Fruit fly (Drosophila melanogaster) whole organism, wandering third instar larva: ENCODE data around the gene Cyp310a1.
A peak's percentile ranks its signal among the peaks of the same experiment; 100 is the strongest.

Source experiments
- Abd-B ChIP-seq: fragments of >200 bp; optimal IDR thresholded peaks from 2 replicates; lab custom pipeline; 2017; ENCODE audit warnings: missing biosample characterization, missing genetic modification characterization
- CG32264 ChIP-seq: fragments of 200-800 bp; sonication (Bioruptor generic); optimal IDR thresholded peaks from 2 replicates; lab custom pipeline; 2016; ENCODE audit warnings: missing biosample characterization, missing genetic modification characterization
- CG9705 ChIP-seq: fragments of 200-800 bp; sonication (Bioruptor generic); optimal IDR thresholded peaks from 2 replicates; lab custom pipeline; 2018; ENCODE audit warnings: missing biosample characterization, mild to moderate bottlenecking, missing genetic modification characterization
- CrebA ChIP-seq: fragments of 200-800 bp; sonication (Bioruptor generic); optimal IDR thresholded peaks from 2 replicates; lab custom pipeline; 2016; ENCODE audit warnings: missing biosample characterization, mild to moderate bottlenecking, missing genetic modification characterization, borderline replicate concordance
- Dfd ChIP-seq: fragments of >200 bp; optimal IDR thresholded peaks from 2 replicates; lab custom pipeline; 2017; ENCODE audit warnings: missing biosample characterization, missing genetic modification characterization
- Dif ChIP-seq: fragments of 200-275, 200-300 bp; sonication (Bioruptor generic); optimal IDR thresholded peaks from 2 replicates; lab custom pipeline; 2018; ENCODE audit warnings: missing biosample characterization, missing genetic modification characterization; ENCODE audit not compliant: partially characterized antibody
- GATAd ChIP-seq: sonication (Bioruptor generic); optimal IDR thresholded peaks from 2 replicates; lab custom pipeline; 2016; ENCODE audit warnings: missing biosample characterization, missing genetic modification characterization
- HLH106 ChIP-seq: fragments of 200-800 bp; optimal IDR thresholded peaks from 3 replicates; lab custom pipeline; 2019; ENCODE audit warnings: missing biosample characterization, mild to moderate bottlenecking, missing genetic modification characterization, moderate library complexity
- Hnf4 ChIP-seq: fragments of 200-800 bp; sonication (Bioruptor generic); optimal IDR thresholded peaks from 2 replicates; lab custom pipeline; 2016; ENCODE audit warnings: missing biosample characterization, mild to moderate bottlenecking, missing genetic modification characterization
- Hr78 ChIP-seq: fragments of >200 bp; optimal IDR thresholded peaks from 2 replicates; lab custom pipeline; 2017; ENCODE audit warnings: missing biosample characterization, missing genetic modification characterization
- Hr83 ChIP-seq: fragments of 200-300 bp; sonication (Bioruptor generic); optimal IDR thresholded peaks from 2 replicates; lab custom pipeline; 2016; ENCODE audit warnings: missing biosample characterization, mild to moderate bottlenecking, missing genetic modification characterization, moderate library complexity; ENCODE audit not compliant: poor library complexity, severe bottlenecking
- Jra ChIP-seq: sonication (Bioruptor generic); optimal IDR thresholded peaks from 2 replicates; lab custom pipeline; 2016; ENCODE audit warnings: missing biosample characterization, missing genetic modification characterization
- Mio ChIP-seq: sonication (Bioruptor generic); optimal IDR thresholded peaks from 2 replicates; lab custom pipeline; 2016; ENCODE audit warnings: missing biosample characterization, missing genetic modification characterization
- Myc ChIP-seq: fragments of >200 bp; optimal IDR thresholded peaks from 2 replicates; lab custom pipeline; 2017
- N ChIP-seq: fragments of >200 bp; optimal IDR thresholded peaks from 2 replicates; lab custom pipeline; 2018; ENCODE audit warnings: missing biosample characterization, missing external identifiers, missing genetic modification characterization
- OdsH ChIP-seq: fragments of 200-800 bp; sonication (Bioruptor generic); optimal IDR thresholded peaks from 2 replicates; lab custom pipeline; 2016; ENCODE audit warnings: missing biosample characterization, mild to moderate bottlenecking, missing genetic modification characterization
- Rel ChIP-seq, 2 experiments: fragments of 200-800 bp; sonication (Bioruptor generic) in 1 of 2; optimal IDR thresholded peaks; 2 replicates in 1 of 2; 3 replicates in 1 of 2; lab custom pipeline; 2016 to 2019; ENCODE audit warnings: mild to moderate bottlenecking in 2 of 2, missing biosample characterization in 2 of 2, missing genetic modification characterization in 2 of 2, moderate library complexity in 1 of 2
- Sp1 ChIP-seq: fragments of 200-800 bp; sonication (Bioruptor generic); optimal IDR thresholded peaks from 3 replicates; lab custom pipeline; 2019; ENCODE audit warnings: missing biosample characterization, mild to moderate bottlenecking, missing genetic modification characterization, moderate library complexity
- Vsx2 ChIP-seq: fragments of 200-300, 225-300 bp; sonication (Bioruptor generic); optimal IDR thresholded peaks from 2 replicates; lab custom pipeline; 2018; ENCODE audit warnings: missing biosample characterization, missing genetic modification characterization; ENCODE audit not compliant: partially characterized antibody
- br ChIP-seq: fragments of 200-800 bp; sonication (Bioruptor generic); optimal IDR thresholded peaks from 2 replicates; lab custom pipeline; 2016; ENCODE audit warnings: missing biosample characterization, missing genetic modification characterization
- brk ChIP-seq: fragments of 200-800 bp; sonication (Bioruptor generic); optimal IDR thresholded peaks from 2 replicates; lab custom pipeline; 2016; ENCODE audit warnings: missing biosample characterization, mild to moderate bottlenecking, missing genetic modification characterization
- dl ChIP-seq, 2 experiments: fragments of 175-275, 200-275 bp in 1 of 2; fragments of 200-275 bp in 1 of 2; sonication (Bioruptor generic); optimal IDR thresholded peaks; lab custom pipeline; 2018; ENCODE audit warnings: mild to moderate bottlenecking in 2 of 2, missing biosample characterization in 2 of 2, missing genetic modification characterization in 2 of 2, moderate library complexity in 2 of 2; ENCODE audit not compliant: partially characterized antibody in 2 of 2, insufficient read depth in 1 of 2
- dmrt93B ChIP-seq: fragments of 200-800 bp; sonication (Bioruptor generic); optimal IDR thresholded peaks from 2 replicates; lab custom pipeline; 2018; ENCODE audit warnings: missing biosample characterization, mild to moderate bottlenecking, missing genetic modification characterization
- dsf ChIP-seq: sonication (Bioruptor generic); optimal IDR thresholded peaks from 2 replicates; lab custom pipeline; 2016; ENCODE audit warnings: missing biosample characterization, missing genetic modification characterization, borderline replicate concordance
- ey ChIP-seq: fragments of 200-800 bp; sonication (Bioruptor generic); optimal IDR thresholded peaks from 2 replicates; lab custom pipeline; 2016; ENCODE audit warnings: missing biosample characterization, missing genetic modification characterization
- foxo ChIP-seq, 2 experiments: fragments of 200-800 bp; sonication (Bioruptor generic); optimal IDR thresholded peaks; 2 replicates in 1 of 2; 3 replicates in 1 of 2; lab custom pipeline; 2016 to 2017; ENCODE audit warnings: missing biosample characterization in 2 of 2, missing genetic modification characterization in 2 of 2
- fru ChIP-seq: fragments of 200-800 bp; sonication (Bioruptor generic); optimal IDR thresholded peaks from 3 replicates; lab custom pipeline; 2016; ENCODE audit warnings: missing biosample characterization, mild to moderate bottlenecking, missing genetic modification characterization
- h ChIP-seq: fragments of 200-800 bp; sonication (Bioruptor generic); optimal IDR thresholded peaks from 3 replicates; lab custom pipeline; 2016; ENCODE audit warnings: missing biosample characterization, mild to moderate bottlenecking, missing genetic modification characterization
- jim ChIP-seq: fragments of 175-275, 200-325 bp; sonication (Bioruptor generic); optimal IDR thresholded peaks from 2 replicates; lab custom pipeline; 2016; ENCODE audit warnings: missing biosample characterization, mild to moderate bottlenecking, missing genetic modification characterization
- lola ChIP-seq: fragments of >200 bp; optimal IDR thresholded peaks from 2 replicates; lab custom pipeline; 2017; ENCODE audit warnings: missing biosample characterization, missing genetic modification characterization
- pan ChIP-seq: fragments of >200 bp; optimal IDR thresholded peaks from 2 replicates; lab custom pipeline; 2017
- psq ChIP-seq: fragments of 200-800 bp; sonication (Bioruptor generic); optimal IDR thresholded peaks from 3 replicates; lab custom pipeline; 2017; ENCODE audit warnings: missing biosample characterization, mild to moderate bottlenecking, missing genetic modification characterization, moderate library complexity
- rgr ChIP-seq: fragments of 200-800 bp; sonication (Bioruptor generic); optimal IDR thresholded peaks from 3 replicates; lab custom pipeline; 2016; ENCODE audit warnings: missing biosample characterization, mild to moderate bottlenecking, missing genetic modification characterization
- sage ChIP-seq: fragments of 200-800 bp; sonication (Bioruptor generic); optimal IDR thresholded peaks from 2 replicates; lab custom pipeline; 2016; ENCODE audit warnings: missing biosample characterization, mild to moderate bottlenecking, missing genetic modification characterization
- sv ChIP-seq: fragments of 200-800 bp; sonication (Bioruptor generic); optimal IDR thresholded peaks from 3 replicates; lab custom pipeline; 2016; ENCODE audit warnings: missing biosample characterization, missing genetic modification characterization
- tai ChIP-seq: sonication (Bioruptor generic); optimal IDR thresholded peaks from 2 replicates; lab custom pipeline; 2016; ENCODE audit warnings: missing biosample characterization, missing genetic modification characterization
- usp ChIP-seq: fragments of >200 bp; optimal IDR thresholded peaks from 2 replicates; lab custom pipeline; 2017; ENCODE audit warnings: missing biosample characterization, missing genetic modification characterization
- woc ChIP-seq: sonication (Bioruptor generic); optimal IDR thresholded peaks from 2 replicates; lab custom pipeline; 2016; ENCODE audit warnings: missing biosample characterization, mild to moderate bottlenecking, missing genetic modification characterization

Cyp310a1 gene

DNA sequence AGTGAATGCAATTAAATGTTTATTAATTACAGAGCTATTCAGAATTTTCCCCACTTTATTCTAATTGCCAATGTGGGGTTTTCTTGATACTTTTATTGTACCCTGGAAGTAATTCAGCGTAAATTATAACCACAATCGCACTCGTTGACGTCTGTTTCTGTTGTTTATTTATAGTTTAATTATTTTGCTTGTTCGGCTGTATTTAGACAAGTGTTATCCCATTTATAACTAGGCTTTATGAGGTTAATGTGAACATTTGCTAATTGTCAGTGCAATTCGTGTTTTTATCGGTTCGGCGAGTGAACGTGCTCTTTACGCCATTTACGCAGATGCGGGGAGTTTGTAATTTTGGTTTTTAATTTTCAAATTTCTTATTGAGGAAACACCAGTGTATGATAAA, 27.8 kb downstream of the Cyp310a1 start:
- peak; percentile 38 for TF ChIP-seq h
- TF ChIP-seq tai (GFP tag; lab: Kevin White, UChicago) = peak; percentile 34
- peak; percentile 78 for TF ChIP-seq Hr83 (GFP tag; lab: Kevin White, UChicago)
- peak; percentile 10 for TF ChIP-seq Hnf4 (GFP tag; lab: Kevin White, UChicago)
- no peak for TF ChIP-seq sage (GFP tag; lab: Kevin White, UChicago)
- TF ChIP-seq CG32264 (GFP tag; lab: Kevin White, UChicago) = no peak
- TF ChIP-seq rgr = peak; percentile 39
- TF ChIP-seq fru (GFP tag; lab: Kevin White, UChicago) = peak; percentile 15
- TF ChIP-seq br (GFP tag; lab: Kevin White, UChicago) = no peak

DNA sequence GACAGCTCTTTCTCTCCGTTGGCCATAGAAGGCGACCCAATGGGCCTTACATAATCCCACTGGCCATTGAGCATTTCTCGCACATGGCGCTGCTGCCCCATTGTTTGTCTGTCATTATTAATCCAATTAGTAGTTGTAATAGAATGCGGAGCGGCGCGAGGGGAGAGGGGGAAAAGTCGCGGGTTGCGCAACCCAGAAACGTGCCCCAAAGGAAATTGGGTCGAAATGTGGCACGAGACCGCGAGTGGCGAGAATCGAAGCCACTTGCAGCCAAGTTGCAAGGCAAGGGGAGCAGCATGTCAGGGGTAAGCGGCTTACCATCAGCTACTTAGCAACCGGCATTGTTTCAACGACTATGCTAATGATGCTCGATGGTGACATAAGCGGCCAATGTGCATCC, 28.4 kb downstream of the Cyp310a1 start:
- TF ChIP-seq fru (GFP tag; lab: Kevin White, UChicago) (no peak), Dif (GFP tag; lab: Kevin White, UChicago) (no peak), Myc (lab: Kevin White, UChicago) (no peak), rgr (no peak), N (GFP tag; lab: Kevin White, UChicago) (no peak), brk (GFP tag; lab: Kevin White, UChicago) (no peak)

DNA sequence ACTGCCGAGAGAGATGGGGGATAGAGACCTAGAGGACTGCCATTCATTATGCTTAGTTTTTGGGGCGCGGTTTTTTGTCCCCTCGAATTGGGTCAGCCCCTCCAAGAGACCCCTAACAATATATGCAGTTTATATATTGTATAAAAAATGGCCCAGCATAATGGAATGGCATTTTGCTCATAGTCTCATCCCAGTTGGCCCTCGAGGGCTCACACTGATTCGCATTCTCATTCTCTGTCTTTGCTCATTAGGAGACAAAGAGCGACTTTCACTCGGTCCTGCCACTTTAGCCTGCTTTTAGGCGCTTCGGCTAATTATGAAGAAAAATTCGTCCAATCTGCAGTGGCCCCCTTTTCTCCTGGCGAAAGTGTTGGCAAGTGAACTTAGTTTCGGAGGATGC, 29.4 kb downstream of the Cyp310a1 start:
- TF ChIP-seq ey (no peak), Hr83 (GFP tag; lab: Kevin White, UChicago) (no peak), dmrt93B (GFP tag; lab: Kevin White, UChicago) (no peak), Abd-B (GFP tag; lab: Kevin White, UChicago) (no peak), HLH106 (tag; lab: Kevin White, UChicago) (no peak)
- TF ChIP-seq, all 38 proteins: peak for 0

DNA sequence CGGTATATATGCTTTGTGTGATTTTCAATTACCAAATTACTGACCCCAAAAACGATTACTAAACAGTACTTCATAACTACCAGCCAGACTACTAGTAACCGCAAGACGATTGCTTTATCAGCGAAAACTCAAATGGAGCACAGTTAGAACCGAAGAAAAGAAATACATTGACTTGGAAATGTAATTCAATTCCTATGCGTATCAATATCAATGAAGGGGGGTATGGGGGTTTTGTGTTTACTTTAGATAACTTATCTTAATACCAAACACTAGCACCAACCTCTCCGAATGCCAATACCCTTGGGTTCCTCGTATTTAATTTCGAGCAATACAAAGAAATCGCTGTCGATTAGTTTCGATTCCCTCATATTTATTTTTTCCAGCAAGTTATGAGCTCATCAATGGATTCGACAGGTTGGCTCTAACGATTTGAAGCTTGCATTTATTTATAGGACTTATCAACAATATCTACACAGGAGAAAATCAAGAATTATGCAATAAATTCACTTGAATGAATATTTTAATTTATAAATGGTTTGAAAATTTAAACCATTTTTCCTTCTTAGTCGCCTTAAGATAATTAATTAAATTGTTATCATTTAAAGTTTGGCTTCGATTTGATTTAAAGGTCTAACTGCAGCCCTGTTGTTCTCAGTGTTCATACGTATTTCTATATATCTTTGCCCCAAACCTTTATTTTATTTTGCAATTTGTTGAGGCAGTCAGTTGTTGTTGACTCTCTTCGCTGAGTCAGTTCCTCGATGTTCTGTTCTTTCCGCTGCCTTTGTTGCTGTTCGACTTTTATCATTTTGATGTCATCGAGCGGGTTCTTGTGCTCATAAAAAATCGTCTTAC, 31.2 kb downstream of the Cyp310a1 start:
- TF ChIP-seq Myc (lab: Kevin White, UChicago) (no peak), Sp1 (GFP tag; lab: Kevin White, UChicago) (peak; percentile 83), Hr78 (GFP tag; lab: Kevin White, UChicago) (no peak), rgr (peak; percentile 94), pan (lab: Kevin White, UChicago) (no peak), Rel (GFP tag; optimal IDR thresholded peaks at IDR 0.05; lab: Kevin White, UChicago) (peak; percentile 67), Rel (tag; optimal IDR thresholded peaks at IDR 0.05; lab: Kevin White, UChicago) (peak; percentile 41), Vsx2 (GFP tag; lab: Kevin White, UChicago) (no peak), foxo (GFP tag; optimal IDR thresholded peaks at IDR 0.05; lab: Kevin White, UChicago) (peak; percentile 18 to 85), brk (GFP tag; lab: Kevin White, UChicago) (peak; percentile 81), Dif (GFP tag; lab: Kevin White, UChicago) (no peak), Abd-B (GFP tag; lab: Kevin White, UChicago) (no peak), tai (GFP tag; lab: Kevin White, UChicago) (peak; percentile 75), lola (no peak), Mio (GFP tag; lab: Kevin White, UChicago) (no peak), N (GFP tag; lab: Kevin White, UChicago) (no peak), GATAd (GFP tag; lab: Kevin White, UChicago) (peak; percentile 41), CG9705 (GFP tag; lab: Kevin White, UChicago) (peak; percentile 47), dsf (GFP tag; lab: Kevin White, UChicago) (peak; percentile 73), OdsH (GFP tag; lab: Kevin White, UChicago) (peak; percentile 95), usp (GFP tag; lab: Kevin White, UChicago) (no peak), ey (peak; percentile 91), sage (GFP tag; lab: Kevin White, UChicago) (peak; percentile 74), Hnf4 (GFP tag; lab: Kevin White, UChicago) (peak; percentile 84), woc (GFP tag; lab: Kevin White, UChicago) (peak; percentile 66), Dfd (GFP tag; lab: Kevin White, UChicago) (peak; percentile 14), dl (GFP tag; optimal IDR thresholded peaks at IDR 0.05; lab: Kevin White, UChicago; ENCODE audit: insufficient read depth in 1 of 2, partially characterized antibody in 2 of 2) (no peak), Hr83 (GFP tag; lab: Kevin White, UChicago) (peak; percentile 61), Jra (GFP tag; lab: Kevin White, UChicago) (peak; percentile 83), dmrt93B (GFP tag; lab: Kevin White, UChicago) (peak; percentile 77), h (peak; percentile 96), fru (GFP tag; lab: Kevin White, UChicago) (peak; percentile 85), CG32264 (GFP tag; lab: Kevin White, UChicago) (peak; percentile 58), HLH106 (tag; lab: Kevin White, UChicago) (peak; percentile 93), br (GFP tag; lab: Kevin White, UChicago) (peak; percentile 84), CrebA (GFP tag; lab: Kevin White, UChicago) (peak; percentile 12), jim (GFP tag; lab: Kevin White, UChicago) (no peak), sv (GFP tag; lab: Kevin White, UChicago) (peak; percentile 69), psq (GFP tag; lab: Kevin White, UChicago) (peak; percentile 87)
- TF ChIP-seq, all 38 proteins: peak for 26
